Worm (Caenorhabditis elegans) whole organism, L3 larva: Measurements from ENCODE around the gene lam-1.
"Not testable (repeated sequence)": the region's sequence is repeated elsewhere in the genome, so short reads cannot be mapped to it uniquely, and the experiment has no call there.

Experiments
- R02D3.7 ChIP-seq: fragments of 150-350 bp; optimal IDR thresholded peaks from 2 replicates; lab custom pipeline; 2014; ENCODE audit warnings: missing biosample characterization, missing genetic modification characterization
- ama-1 ChIP-seq: fragments of 150-350 bp; optimal IDR thresholded peaks from 2 replicates; lab custom pipeline; 2018
- ceh-16 ChIP-seq: sonication (generic microtip); optimal IDR thresholded peaks from 2 replicates; lab custom pipeline; 2017; ENCODE audit warnings: missing biosample characterization, missing genetic modification characterization
- ceh-28 ChIP-seq: fragments of 150-350 bp; optimal IDR thresholded peaks from 2 replicates; lab custom pipeline; 2014; ENCODE audit warnings: missing biosample characterization, missing genetic modification reagents, missing genetic modification characterization
- ceh-82 ChIP-seq: fragments of 150-350 bp; optimal IDR thresholded peaks from 2 replicates; lab custom pipeline; 2014; ENCODE audit warnings: missing biosample characterization, missing genetic modification characterization
- ceh-9 ChIP-seq: sonication (generic microtip); optimal IDR thresholded peaks from 2 replicates; lab custom pipeline; 2018; ENCODE audit warnings: missing biosample characterization, missing genetic modification characterization
- daf-12 ChIP-seq: fragments of 150-350 bp; optimal IDR thresholded peaks from 2 replicates; lab custom pipeline; 2014; ENCODE audit warnings: missing biosample characterization, missing genetic modification reagents, missing genetic modification characterization
- egl-27 ChIP-seq: sonication (generic microtip); optimal IDR thresholded peaks from 4 replicates; lab custom pipeline; 2017; ENCODE audit warnings: missing biosample characterization, missing genetic modification reagents, missing genetic modification characterization
- egl-5 ChIP-seq: fragments of 150-350 bp; optimal IDR thresholded peaks from 2 replicates; lab custom pipeline; 2017; ENCODE audit warnings: missing biosample characterization, missing genetic modification reagents, missing genetic modification characterization, inconsistent platforms
- elt-1 ChIP-seq: fragments of 150-350 bp; optimal IDR thresholded peaks from 2 replicates; lab custom pipeline; 2014; ENCODE audit warnings: missing biosample characterization, missing genetic modification characterization
- eor-1 ChIP-seq, 2 experiments: fragments of 150-350 bp; optimal IDR thresholded peaks; 2 replicates each; lab custom pipeline; 2014 to 2018; ENCODE audit warnings: missing biosample characterization in 2 of 2, missing genetic modification characterization in 2 of 2
- fkh-10 ChIP-seq: sonication (generic microtip); optimal IDR thresholded peaks from 2 replicates; lab custom pipeline; 2017; ENCODE audit warnings: missing biosample characterization, missing genetic modification reagents, missing genetic modification characterization
- fkh-2 ChIP-seq: fragments of 150-350 bp; optimal IDR thresholded peaks from 2 replicates; lab custom pipeline; 2014; ENCODE audit warnings: missing biosample characterization, missing genetic modification reagents, missing genetic modification characterization
- fos-1 ChIP-seq: fragments of 150-350 bp; optimal IDR thresholded peaks from 2 replicates; lab custom pipeline; 2014; ENCODE audit warnings: missing biosample characterization, missing genetic modification characterization
- hmg-11 ChIP-seq: sonication (generic microtip); optimal IDR thresholded peaks from 2 replicates; lab custom pipeline; 2016; ENCODE audit warnings: missing genetic modification characterization, missing compliant biosample characterization
- jun-1 ChIP-seq: fragments of 150-350 bp; optimal IDR thresholded peaks from 2 replicates; lab custom pipeline; 2014; ENCODE audit warnings: missing biosample characterization, missing genetic modification reagents, missing genetic modification characterization
- lin-15B ChIP-seq: fragments of 150-350 bp; optimal IDR thresholded peaks from 2 replicates; lab custom pipeline; 2014; ENCODE audit warnings: missing biosample characterization, missing genetic modification characterization
- lin-39 ChIP-seq: fragments of 150-350 bp; optimal IDR thresholded peaks from 2 replicates; lab custom pipeline; 2018; ENCODE audit warnings: missing biosample characterization, missing genetic modification reagents, missing genetic modification characterization
- lsy-12 ChIP-seq: sonication (generic microtip); optimal IDR thresholded peaks from 2 replicates; lab custom pipeline; 2016; ENCODE audit warnings: mild to moderate bottlenecking, missing genetic modification characterization, missing compliant biosample characterization
- mdl-1 ChIP-seq: fragments of 150-350 bp; optimal IDR thresholded peaks from 2 replicates; lab custom pipeline; 2014; ENCODE audit warnings: missing biosample characterization, missing genetic modification characterization
- mml-1 ChIP-seq: fragments of 150-350 bp; sonication (generic microtip); optimal IDR thresholded peaks from 3 replicates; lab custom pipeline; 2014; ENCODE audit warnings: missing biosample characterization, missing genetic modification characterization
- nfya-1 ChIP-seq: sonication (generic microtip); optimal IDR thresholded peaks from 2 replicates; lab custom pipeline; 2017; ENCODE audit warnings: missing genetic modification characterization, mild to moderate bottlenecking, missing compliant biosample characterization, antibody characterized with exemption, moderate library complexity; ENCODE audit not compliant: insufficient read depth
- nhr-11 ChIP-seq: fragments of 150-350 bp; optimal IDR thresholded peaks from 2 replicates; lab custom pipeline; 2014; ENCODE audit warnings: missing biosample characterization, missing genetic modification characterization
- nhr-12 ChIP-seq: fragments of 150-350 bp; optimal IDR thresholded peaks from 2 replicates; lab custom pipeline; 2014; ENCODE audit warnings: missing biosample characterization, missing genetic modification characterization
- nhr-23 ChIP-seq: fragments of 150-350 bp; optimal IDR thresholded peaks from 2 replicates; lab custom pipeline; 2014; ENCODE audit warnings: missing biosample characterization, missing genetic modification reagents, missing genetic modification characterization
- nhr-237 ChIP-seq: fragments of 150-350 bp; optimal IDR thresholded peaks from 2 replicates; lab custom pipeline; 2014; ENCODE audit warnings: missing biosample characterization, missing genetic modification characterization
- nhr-25 ChIP-seq: sonication (generic microtip); optimal IDR thresholded peaks from 2 replicates; lab custom pipeline; 2017; ENCODE audit warnings: missing biosample characterization, missing genetic modification characterization
- nhr-28 ChIP-seq: fragments of 150-350 bp; optimal IDR thresholded peaks from 2 replicates; lab custom pipeline; 2014; ENCODE audit warnings: missing biosample characterization, missing genetic modification characterization
- nhr-43 ChIP-seq: sonication (generic microtip); optimal IDR thresholded peaks from 2 replicates; lab custom pipeline; 2016; ENCODE audit warnings: mild to moderate bottlenecking, missing genetic modification characterization, missing compliant biosample characterization; ENCODE audit not compliant: poor library complexity, severe bottlenecking
- nhr-67 ChIP-seq: fragments of 150-350 bp; optimal IDR thresholded peaks from 2 replicates; lab custom pipeline; 2014; ENCODE audit warnings: missing biosample characterization, missing genetic modification characterization
- nhr-76 ChIP-seq: fragments of 150-350 bp; sonication (generic microtip); optimal IDR thresholded peaks from 5 replicates; lab custom pipeline; 2014; ENCODE audit warnings: missing biosample characterization, missing genetic modification characterization
- pha-4 ChIP-seq: fragments of 150-350 bp; optimal IDR thresholded peaks from 2 replicates; lab custom pipeline; 2014; ENCODE audit warnings: missing biosample characterization, missing genetic modification reagents, missing genetic modification characterization
- pqm-1 ChIP-seq: fragments of 150-350 bp; optimal IDR thresholded peaks from 2 replicates; lab custom pipeline; 2017; ENCODE audit warnings: missing biosample characterization, missing genetic modification characterization, inconsistent platforms
- snpc-4 ChIP-seq: fragments of 150-350 bp; optimal IDR thresholded peaks from 2 replicates; lab custom pipeline; 2014; ENCODE audit warnings: missing biosample characterization, missing genetic modification characterization
- tbx-2 ChIP-seq: sonication (generic microtip); optimal IDR thresholded peaks from 2 replicates; lab custom pipeline; 2016; ENCODE audit warnings: mild to moderate bottlenecking, missing genetic modification characterization, missing compliant biosample characterization
- unc-39 ChIP-seq: sonication (generic microtip); optimal IDR thresholded peaks from 4 replicates; lab custom pipeline; 2017; ENCODE audit warnings: missing biosample characterization, missing genetic modification characterization
- unc-62 ChIP-seq: fragments of 150-350 bp; sonication (generic microtip); optimal IDR thresholded peaks from 4 replicates; lab custom pipeline; 2014; ENCODE audit warnings: missing biosample characterization, missing genetic modification reagents, missing genetic modification characterization
- zag-1 ChIP-seq: fragments of 150-350 bp; optimal IDR thresholded peaks from 2 replicates; lab custom pipeline; 2014; ENCODE audit warnings: missing biosample characterization, missing genetic modification characterization
- ztf-11 ChIP-seq: fragments of 150-350 bp; optimal IDR thresholded peaks from 2 replicates; lab custom pipeline; 2014; ENCODE audit warnings: missing biosample characterization, missing genetic modification characterization
- ztf-4 ChIP-seq: fragments of 150-350 bp; optimal IDR thresholded peaks from 2 replicates; lab custom pipeline; 2014; ENCODE audit warnings: missing biosample characterization, missing genetic modification characterization

The lam-1 gene

ce11 chrIV:5165626-5166025 is 7.5 kb upstream of the lam-1 start, which contains the start of gene nspd-6:
nspd-6 (minus strand) TSS chrIV:5165726.
- not testable (repeated sequence) for TF ChIP-seq unc-39, zag-1, nhr-28 (tag; lab: Kevin White, UChicago)
- TF ChIP-seq, all 47 proteins: peak for 0; not testable (repeated sequence) for 47

ce11 chrIV:5166030-5166429 is 7.1 kb upstream of the lam-1 start, which contains the start of gene ptp-5.1:
ptp-5.1 (plus strand) TSS chrIV:5166330.
- no peak for TF ChIP-seq ztf-4 (tag; lab: Kevin White, UChicago)
- TF ChIP-seq fkh-2 (tag; lab: Kevin White, UChicago): no peak
- no peak for TF ChIP-seq lin-39 (tag; lab: Kevin White, UChicago)
- TF ChIP-seq nhr-11 (tag; lab: Kevin White, UChicago): no peak
- TF ChIP-seq mdl-1 (tag; lab: Kevin White, UChicago): no peak
- no peak for TF ChIP-seq ceh-16 (tag; lab: Kevin White, UChicago)
- TF ChIP-seq snpc-4 (tag; lab: Kevin White, UChicago): no peak
- TF ChIP-seq lsy-12: no peak
- TF ChIP-seq nhr-43 (tag; lab: Kevin White, UChicago): no peak
- no peak for TF ChIP-seq pqm-1 (tag; lab: Kevin White, UChicago)
- TF ChIP-seq eor-1 (tag; optimal IDR thresholded peaks at IDR 0.05; lab: Kevin White, UChicago): no peak
- TF ChIP-seq fos-1: no peak
- TF ChIP-seq pha-4 (tag; lab: Kevin White, UChicago): no peak
- TF ChIP-seq tbx-2 (tag; lab: Kevin White, UChicago): no peak
- no peak for TF ChIP-seq nhr-76
- TF ChIP-seq zag-1 (tag; lab: Kevin White, UChicago): no peak
- no peak for TF ChIP-seq nhr-67 (tag; lab: Kevin White, UChicago)
- TF ChIP-seq ztf-11 (tag; lab: Kevin White, UChicago): no peak
- no peak for TF ChIP-seq mml-1 (tag; lab: Kevin White, UChicago)
- no peak for TF ChIP-seq nhr-23 (tag; lab: Kevin White, UChicago)

- no peak for TF ChIP-seq snpc-4 (tag; lab: Kevin White, UChicago)
- no peak for TF ChIP-seq unc-62 (GFP tag; lab: Kevin White, UChicago)
- TF ChIP-seq pqm-1 (tag; lab: Kevin White, UChicago): no peak
- TF ChIP-seq nfya-1 (tag; lab: Kevin White, UChicago): peak; percentile 29
- no peak for TF ChIP-seq daf-12 (tag; lab: Kevin White, UChicago)
- TF ChIP-seq unc-39 (tag; lab: Kevin White, UChicago): no peak
Observed at ce11 chrIV:5169335-5169734, 3.8 kb upstream of the lam-1 start.

- TF ChIP-seq daf-12 (tag; lab: Kevin White, UChicago) (no peak), nfya-1 (tag; lab: Kevin White, UChicago) (peak; percentile 19)
Observed at ce11 chrIV:5171994-5172528, 1.1 kb upstream of the lam-1 start.

- TF ChIP-seq snpc-4 (tag; lab: Kevin White, UChicago): peak; percentile 93
- no peak for TF ChIP-seq fkh-2 (tag; lab: Kevin White, UChicago)
- TF ChIP-seq fkh-10 (GFP tag; lab: Kevin White, UChicago): no peak
- TF ChIP-seq nhr-76: no peak
- TF ChIP-seq tbx-2 (tag; lab: Kevin White, UChicago): peak; percentile 92
- no peak for TF ChIP-seq nhr-28 (tag; lab: Kevin White, UChicago)
- peak; percentile 88 for TF ChIP-seq R02D3.7 (tag; lab: Kevin White, UChicago)
- no peak for TF ChIP-seq nhr-12 (tag; lab: Kevin White, UChicago)
- peak; percentile 96 for TF ChIP-seq nhr-25
- no peak for TF ChIP-seq zag-1 (tag; lab: Kevin White, UChicago)
- peak; percentile 96 for TF ChIP-seq lin-15B
- TF ChIP-seq eor-1 (tag; optimal IDR thresholded peaks at IDR 0.05; lab: Kevin White, UChicago): no peak
- no peak for TF ChIP-seq nhr-237 (tag; lab: Kevin White, UChicago)
- TF ChIP-seq ceh-16 (tag; lab: Kevin White, UChicago): no peak
- TF ChIP-seq mdl-1 (tag; lab: Kevin White, UChicago): no peak
- peak; percentile 91 for TF ChIP-seq lsy-12
- TF ChIP-seq nhr-67 (tag; lab: Kevin White, UChicago): no peak
- TF ChIP-seq ztf-4 (tag; lab: Kevin White, UChicago): peak; percentile 74
- no peak for TF ChIP-seq daf-12 (tag; lab: Kevin White, UChicago)
- peak; percentile 69 for TF ChIP-seq elt-1 (tag; lab: Kevin White, UChicago)
- no peak for TF ChIP-seq fos-1
- peak; percentile 97 for TF ChIP-seq nhr-23 (tag; lab: Kevin White, UChicago)
- TF ChIP-seq ama-1 (lab: Kevin White, UChicago): peak; percentile 53
- TF ChIP-seq lin-39 (tag; lab: Kevin White, UChicago): peak; percentile 71
- peak; percentile 92 for TF ChIP-seq egl-5 (tag; lab: Kevin White, UChicago)
- peak; percentile 88 for TF ChIP-seq hmg-11
- TF ChIP-seq ceh-82: peak; percentile 87
- no peak for TF ChIP-seq ceh-9 (tag; lab: Kevin White, UChicago)
- peak; percentile 91 for TF ChIP-seq nfya-1 (tag; lab: Kevin White, UChicago)
- peak; percentile 24 for TF ChIP-seq egl-27 (tag; lab: Kevin White, UChicago)
- no peak for TF ChIP-seq unc-62 (GFP tag; lab: Kevin White, UChicago)
- peak; percentile 87 for TF ChIP-seq ceh-28
- TF ChIP-seq pha-4 (tag; lab: Kevin White, UChicago): peak; percentile 94
- TF ChIP-seq jun-1 (tag; lab: Kevin White, UChicago): peak; percentile 83
Observed at ce11 chrIV:5183755-5184166, 10.6 kb downstream of the lam-1 start, which contains the start of gene W03F8.4. W03F8.4 (plus strand) TSS chrIV:5184123.
